Fruit fly (Drosophila melanogaster): ENCODE measurements around the gene eg.

eg gene

DNA sequence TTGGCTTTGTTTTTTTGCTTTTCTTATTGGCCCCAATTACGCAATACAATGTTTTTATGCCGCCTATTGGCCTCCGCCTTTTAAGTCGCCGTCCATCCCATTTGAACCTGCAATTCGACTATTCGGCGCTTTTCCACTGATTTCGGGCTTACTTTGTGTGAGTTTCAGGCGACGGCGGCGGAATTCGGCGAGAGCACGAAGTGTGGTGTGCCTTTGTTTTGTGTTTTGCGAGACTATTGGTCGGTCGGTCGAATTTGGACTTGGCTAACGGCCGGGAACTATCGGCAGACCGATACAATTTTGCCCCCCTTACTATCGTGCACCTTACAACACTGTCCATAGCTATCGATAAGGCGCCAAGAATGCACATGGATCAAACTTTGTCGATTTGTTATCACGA is 32.6 kb downstream of the eg start, which contains the start of gene P5CDh1 (continued):
- peak; percentile 97 for TF ChIP-seq Elba2 (GFP tag; optimal IDR thresholded peaks at IDR 0.05)
- TF ChIP-seq gsb-n (tag; optimal IDR thresholded peaks at IDR 0.05), result no peak
- TF ChIP-seq Vsx1 (GFP tag; optimal IDR thresholded peaks at IDR 0.05), result no peak
- TF ChIP-seq CG8765 (GFP tag; IDR thresholded peaks at IDR 0.05), result no peak
- TF ChIP-seq CG11085 (GFP tag; IDR thresholded peaks at IDR 0.05), result 0 out of 2 replicates have a peak, but pooled peaks have one; percentile 18
- peak; percentile 1 for TF ChIP-seq MTF-1 (GFP tag; optimal IDR thresholded peaks at IDR 0.05; ENCODE audit: borderline replicate concordance)
- no peak for TF ChIP-seq CG1529 (GFP tag; optimal IDR thresholded peaks at IDR 0.05)
- peak; percentile 86 for TF ChIP-seq BEAF-32 (GFP tag; optimal IDR thresholded peaks at IDR 0.05)
- peak; percentile 63 for TF ChIP-seq CG12155 (GFP tag; optimal IDR thresholded peaks at IDR 0.05)
- TF ChIP-seq CG6272 (GFP tag; IDR thresholded peaks at IDR 0.05), result peak; percentile 25; the same call in 1 of the 2 replicates
- peak; percentile 37 for TF ChIP-seq CTCF (GFP tag; optimal IDR thresholded peaks at IDR 0.05)
- TF ChIP-seq Gug (GFP tag; IDR thresholded peaks at IDR 0.05), result peak; percentile 28; the same call in 1 of the 4 replicates
- peak; percentile 15 for TF ChIP-seq vfl (GFP tag; optimal IDR thresholded peaks at IDR 0.05)
- TF ChIP-seq chif (GFP tag; optimal IDR thresholded peaks at IDR 0.05), result no peak
- peak; percentile 75 for TF ChIP-seq vnd (GFP tag; IDR thresholded peaks at IDR 0.05; ENCODE audit: partially characterized antibody)
- no peak for TF ChIP-seq pum (GFP tag; optimal IDR thresholded peaks at IDR 0.05)
- no peak for TF ChIP-seq salm (tag; optimal IDR thresholded peaks at IDR 0.05)
- TF ChIP-seq Fer2 (tag; optimal IDR thresholded peaks at IDR 0.05), result no peak
- no peak for TF ChIP-seq bab2 (GFP tag; optimal IDR thresholded peaks at IDR 0.05)
- peak; percentile 47 for TF ChIP-seq ems (GFP tag; optimal IDR thresholded peaks at IDR 0.05)
- no peak for TF ChIP-seq Lhr (GFP tag; optimal IDR thresholded peaks at IDR 0.05)
- TF ChIP-seq CG9817 (tag; optimal IDR thresholded peaks at IDR 0.05), result peak; percentile 37
- TF ChIP-seq nom (GFP tag; optimal IDR thresholded peaks at IDR 0.05), result no peak
- TF ChIP-seq unc-4 (GFP tag; IDR thresholded peaks at IDR 0.05; ENCODE audit: partially characterized antibody), result peak; percentile 91
- no peak for TF ChIP-seq CG3065 (GFP tag; optimal IDR thresholded peaks at IDR 0.05)
- TF ChIP-seq ham (GFP tag; IDR thresholded peaks at IDR 0.05), result no peak
- peak; percentile 86 for TF ChIP-seq nerfin-2 (GFP tag; IDR thresholded peaks at IDR 0.05; ENCODE audit: partially characterized antibody)
- peak; percentile 55 for TF ChIP-seq gfzf (GFP tag; optimal IDR thresholded peaks at IDR 0.05)
- TF ChIP-seq croc (GFP tag; conservative IDR thresholded peaks at IDR 0.05), result no peak
- TF ChIP-seq CG3838 (GFP tag; optimal IDR thresholded peaks at IDR 0.05), result no peak
- no peak for TF ChIP-seq CG10979 (tag; optimal IDR thresholded peaks at IDR 0.05)
- TF ChIP-seq Ets97D (GFP tag; optimal IDR thresholded peaks at IDR 0.05), result peak; percentile 86
- TF ChIP-seq CG12071 (GFP tag; optimal IDR thresholded peaks at IDR 0.05), result peak; percentile 59
- TF ChIP-seq CG17186 (GFP tag; optimal IDR thresholded peaks at IDR 0.05), result peak; percentile 27
- no peak for TF ChIP-seq CG16815 (GFP tag; optimal IDR thresholded peaks at IDR 0.05)
- no peak for TF ChIP-seq jumu (GFP tag; optimal IDR thresholded peaks at IDR 0.05)
- TF ChIP-seq CG33213 (GFP tag; optimal IDR thresholded peaks at IDR 0.05), result no peak
- TF ChIP-seq CG4820 (GFP tag; optimal IDR thresholded peaks at IDR 0.05), result no peak
- peak; percentile 1 for TF ChIP-seq Hmr (GFP tag; optimal IDR thresholded peaks at IDR 0.05)
- TF ChIP-seq CG10274 (GFP tag; optimal IDR thresholded peaks at IDR 0.05), result no peak
- no peak for TF ChIP-seq psq (GFP tag; optimal IDR thresholded peaks at IDR 0.05)
- no peak for TF ChIP-seq Mes4 (GFP tag; optimal IDR thresholded peaks at IDR 0.05)
- TF ChIP-seq tna (GFP tag; IDR thresholded peaks at IDR 0.05; ENCODE audit: partially characterized antibody), result peak; percentile 85
- TF ChIP-seq CG31388 (GFP tag; optimal IDR thresholded peaks at IDR 0.05), result no peak
- TF ChIP-seq Kr (GFP tag; optimal IDR thresholded peaks at IDR 0.05), result no peak
- no peak for TF ChIP-seq B-H1 (GFP tag; IDR thresholded peaks at IDR 0.05)
- no peak for TF ChIP-seq CG14965 (GFP tag; optimal IDR thresholded peaks at IDR 0.05; ENCODE audit: borderline replicate concordance)
- TF ChIP-seq so (GFP tag; IDR thresholded peaks at IDR 0.05), result no peak
- TF ChIP-seq CG14667 (GFP tag; IDR thresholded peaks at IDR 0.05), result no peak
- peak; percentile 90 for TF ChIP-seq sna (GFP tag; IDR thresholded peaks at IDR 0.05; ENCODE audit: partially characterized antibody)
- TF ChIP-seq sqz (GFP tag; optimal IDR thresholded peaks at IDR 0.05), result peak; percentile 72

Data from whole organism, embryonic.